Fruit fly (Drosophila melanogaster) whole organism, prepupa: ENCODE measurements around the gene CG5021.
A peak's percentile ranks its signal among the peaks of the same experiment; 100 is the strongest.

Source experiments
- Blimp-1 ChIP-seq: fragments of 200-800 bp; sonication (Bioruptor generic); optimal IDR thresholded peaks from 3 replicates; lab custom pipeline; 2017; ENCODE audit warnings: missing biosample characterization, missing genetic modification characterization, mild to moderate bottlenecking, moderate library complexity, missing genetic modification reagents
- CG10631 ChIP-seq: fragments of 200-800 bp; sonication (Bioruptor generic); optimal IDR thresholded peaks from 2 replicates; lab custom pipeline; 2016; ENCODE audit warnings: missing biosample characterization, missing genetic modification characterization
- CG10669 ChIP-seq: fragments of 200-800 bp; sonication (Bioruptor generic); optimal IDR thresholded peaks from 3 replicates; lab custom pipeline; 2018; ENCODE audit warnings: missing biosample characterization, mild to moderate bottlenecking, missing genetic modification characterization, moderate library complexity
- CG11294 ChIP-seq: fragments of 200-800 bp; sonication (Bioruptor generic); IDR thresholded peaks from 2 replicates; pipeline ENCODE4 v1.3.6; 2022; ENCODE audit warnings: missing biosample characterization, missing genetic modification characterization
- CG1621 ChIP-seq: fragments of 200-800 bp; sonication (Bioruptor generic); optimal IDR thresholded peaks from 3 replicates; lab custom pipeline; 2018; ENCODE audit warnings: missing biosample characterization, mild to moderate bottlenecking, missing genetic modification characterization
- CG3032 ChIP-seq: fragments of 200-800 bp; optimal IDR thresholded peaks from 2 replicates; lab custom pipeline; 2019; ENCODE audit warnings: missing biosample characterization, mild to moderate bottlenecking, missing genetic modification characterization, moderate library complexity
- CG31627 ChIP-seq: fragments of 200-800 bp; sonication (Bioruptor generic); optimal IDR thresholded peaks from 3 replicates; lab custom pipeline; 2016; ENCODE audit warnings: missing biosample characterization, missing genetic modification characterization
- CG32006 ChIP-seq: fragments of 200-800 bp; sonication (Bioruptor generic); optimal IDR thresholded peaks from 3 replicates; lab custom pipeline; 2017; ENCODE audit warnings: missing biosample characterization, mild to moderate bottlenecking, missing genetic modification characterization
- CG34406 ChIP-seq: fragments of 200-800 bp; sonication (Bioruptor generic); optimal IDR thresholded peaks from 3 replicates; lab custom pipeline; 2016; ENCODE audit warnings: missing biosample characterization, missing genetic modification characterization
- CG6163 ChIP-seq: fragments of 200-800 bp; sonication (Bioruptor generic); IDR thresholded peaks from 3 replicates; pipeline ENCODE4 v1.3.6; 2022; ENCODE audit warnings: missing biosample characterization, missing genetic modification characterization
- CG6792 ChIP-seq: fragments of 200-800 bp; sonication (Bioruptor generic); optimal IDR thresholded peaks from 3 replicates; lab custom pipeline; 2016; ENCODE audit warnings: missing biosample characterization, missing genetic modification characterization
- CG6854 ChIP-seq: fragments of 200-800 bp; sonication (Bioruptor generic); optimal IDR thresholded peaks from 2 replicates; lab custom pipeline; 2017; ENCODE audit warnings: missing biosample characterization, mild to moderate bottlenecking, missing genetic modification characterization
- CG8119 ChIP-seq: fragments of 200-800 bp; sonication (Bioruptor generic); IDR thresholded peaks from 3 replicates; pipeline ENCODE4 v1.3.6; 2022; ENCODE audit warnings: missing biosample characterization, missing genetic modification characterization
- CG8319 ChIP-seq: fragments of 200-800 bp; sonication (Bioruptor generic); optimal IDR thresholded peaks from 3 replicates; lab custom pipeline; 2016; ENCODE audit warnings: missing biosample characterization, missing genetic modification characterization
- CG9139 ChIP-seq: fragments of 200-800 bp; sonication (Bioruptor generic); optimal IDR thresholded peaks from 3 replicates; lab custom pipeline; 2017; ENCODE audit warnings: missing biosample characterization, mild to moderate bottlenecking, missing genetic modification characterization
- Eip93F ChIP-seq: fragments of 200-800 bp; sonication (Bioruptor generic); optimal IDR thresholded peaks from 2 replicates; lab custom pipeline; 2016; ENCODE audit warnings: missing biosample characterization, mild to moderate bottlenecking, missing genetic modification characterization
- Ets21C ChIP-seq: fragments of 200-800 bp; sonication (Bioruptor generic); optimal IDR thresholded peaks from 3 replicates; lab custom pipeline; 2016; ENCODE audit warnings: missing biosample characterization, missing genetic modification characterization
- Ets96B ChIP-seq: fragments of 200-800 bp; optimal IDR thresholded peaks from 2 replicates; lab custom pipeline; 2019; ENCODE audit warnings: missing biosample characterization, mild to moderate bottlenecking, missing genetic modification characterization, moderate library complexity
- Gug ChIP-seq: fragments of 200-800 bp; sonication (Bioruptor generic); IDR thresholded peaks from 2 replicates; pipeline ENCODE4 v1.3.6; 2022; ENCODE audit warnings: missing biosample characterization, missing genetic modification characterization
- Hr39 ChIP-seq: fragments of 200-800 bp; sonication (Bioruptor generic); optimal IDR thresholded peaks from 2 replicates; lab custom pipeline; 2016; ENCODE audit warnings: missing biosample characterization, missing genetic modification characterization
- Hr4 ChIP-seq: fragments of 200-800 bp; sonication (Bioruptor generic); optimal IDR thresholded peaks from 3 replicates; lab custom pipeline; 2016; ENCODE audit warnings: missing biosample characterization, missing genetic modification characterization
- Lpt ChIP-seq: fragments of 200-800 bp; sonication (Bioruptor generic); optimal IDR thresholded peaks from 3 replicates; lab custom pipeline; 2016; ENCODE audit warnings: missing biosample characterization, missing genetic modification characterization
- Smox ChIP-seq: fragments of 200-800 bp; sonication (Bioruptor generic); optimal IDR thresholded peaks from 3 replicates; lab custom pipeline; 2016; ENCODE audit warnings: missing biosample characterization, missing genetic modification characterization
- Sox14 ChIP-seq: fragments of 200-800 bp; sonication (Bioruptor generic); optimal IDR thresholded peaks from 3 replicates; lab custom pipeline; 2016; ENCODE audit warnings: missing biosample characterization, missing genetic modification characterization
- Sox15 ChIP-seq: fragments of 200-800 bp; sonication (Bioruptor generic); optimal IDR thresholded peaks from 3 replicates; lab custom pipeline; 2016; ENCODE audit warnings: missing biosample characterization, missing genetic modification characterization
- achi ChIP-seq: fragments of 200-800 bp; sonication (Bioruptor generic); optimal IDR thresholded peaks from 3 replicates; lab custom pipeline; 2016; ENCODE audit warnings: missing biosample characterization, missing genetic modification characterization
- cyc ChIP-seq: fragments of 200-800 bp; sonication (Bioruptor generic); optimal IDR thresholded peaks from 3 replicates; lab custom pipeline; 2016; ENCODE audit warnings: missing biosample characterization, missing genetic modification characterization
- dac ChIP-seq: fragments of 200-800 bp; sonication (Bioruptor generic); optimal IDR thresholded peaks from 2 replicates; lab custom pipeline; 2017; ENCODE audit warnings: missing biosample characterization, mild to moderate bottlenecking, missing genetic modification characterization
- eg ChIP-seq: fragments of 200-800 bp; sonication (Bioruptor generic); IDR thresholded peaks from 3 replicates; pipeline ENCODE4 v1.3.6; 2022; ENCODE audit warnings: missing biosample characterization, missing genetic modification characterization
- esn ChIP-seq: fragments of 200-800 bp; sonication (Bioruptor generic); optimal IDR thresholded peaks from 2 replicates; lab custom pipeline; 2016; ENCODE audit warnings: missing biosample characterization, mild to moderate bottlenecking, missing genetic modification characterization, moderate library complexity
- fd59A ChIP-seq: fragments of 200-800 bp; sonication (Bioruptor generic); optimal IDR thresholded peaks from 2 replicates; lab custom pipeline; 2017; ENCODE audit warnings: missing biosample characterization, mild to moderate bottlenecking, missing genetic modification characterization, missing genetic modification reagents
- fd85E ChIP-seq: fragments of 200-800 bp; sonication (Bioruptor generic); optimal IDR thresholded peaks from 3 replicates; lab custom pipeline; 2016; ENCODE audit warnings: missing biosample characterization, missing genetic modification characterization
- fkh ChIP-seq: fragments of 200-800 bp; sonication (Bioruptor generic); optimal IDR thresholded peaks from 3 replicates; lab custom pipeline; 2017; ENCODE audit warnings: missing biosample characterization, mild to moderate bottlenecking, missing genetic modification characterization, moderate library complexity
- lz ChIP-seq: fragments of 200-800 bp; sonication (Bioruptor generic); optimal IDR thresholded peaks from 3 replicates; lab custom pipeline; 2016; ENCODE audit warnings: missing biosample characterization, missing genetic modification characterization
- pdm3 ChIP-seq: fragments of 200-800 bp; sonication (Bioruptor generic); optimal IDR thresholded peaks from 3 replicates; lab custom pipeline; 2016; ENCODE audit warnings: missing biosample characterization, missing genetic modification characterization
- salr ChIP-seq, 2 experiments: fragments of 200-800 bp; sonication (Bioruptor generic); optimal IDR thresholded peaks; 3 replicates each; lab custom pipeline; 2016 to 2018; ENCODE audit warnings: missing biosample characterization in 2 of 2, missing genetic modification characterization in 2 of 2, mild to moderate bottlenecking in 1 of 2
- ss ChIP-seq, 2 experiments: fragments of 200-800 bp; sonication (Bioruptor generic); optimal IDR thresholded peaks; 2 replicates in 1 of 2; 3 replicates in 1 of 2; lab custom pipeline; 2017 to 2018; ENCODE audit warnings: mild to moderate bottlenecking in 2 of 2, missing biosample characterization in 2 of 2, missing genetic modification characterization in 2 of 2, moderate library complexity in 1 of 2
- svp ChIP-seq: fragments of 200-800 bp; sonication (Bioruptor generic); peaks from one replicate; lab custom pipeline; 2016; ENCODE audit warnings: missing biosample characterization, missing genetic modification characterization
- topi ChIP-seq: fragments of 200-800 bp; sonication (Bioruptor generic); optimal IDR thresholded peaks from 3 replicates; lab custom pipeline; 2016; ENCODE audit warnings: missing biosample characterization, missing genetic modification characterization
- vri ChIP-seq: fragments of 200-800 bp; sonication (Bioruptor generic); optimal IDR thresholded peaks from 3 replicates; lab custom pipeline; 2016; ENCODE audit warnings: missing biosample characterization, mild to moderate bottlenecking, missing genetic modification characterization

Gene CG5021

DNA sequence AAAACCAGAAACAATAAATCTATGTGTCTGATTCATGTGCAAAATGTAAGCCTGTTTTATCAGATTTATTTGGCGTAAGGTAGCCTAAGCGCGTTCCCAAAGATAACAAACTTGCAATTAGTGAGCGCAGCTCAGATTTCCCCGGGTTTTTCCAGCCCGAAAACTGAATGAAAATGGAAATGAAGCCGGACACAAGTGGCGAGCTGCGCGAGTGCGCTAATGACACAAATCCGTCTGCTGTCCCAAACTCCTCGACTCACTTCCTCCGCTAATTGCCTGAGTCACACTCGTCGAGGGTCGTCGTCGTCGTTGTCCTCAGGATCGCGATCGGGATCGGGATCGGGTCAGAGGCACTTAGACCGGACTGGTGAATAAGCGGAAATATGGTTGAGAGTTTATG is 35.9 kb downstream of the CG5021 start:
- TF ChIP-seq CG3032 (tag; lab: Kevin White, UChicago) = no peak
- TF ChIP-seq CG32006 (GFP tag; lab: Kevin White, UChicago) = no peak
- no peak for TF ChIP-seq salr (GFP tag; optimal IDR thresholded peaks at IDR 0.05; lab: Kevin White, UChicago)
- TF ChIP-seq Smox (GFP tag; lab: Kevin White, UChicago) = no peak
- no peak for TF ChIP-seq Blimp-1 (GFP tag; lab: Kevin White, UChicago)
- no peak for TF ChIP-seq CG10669 (GFP tag; lab: Kevin White, UChicago)
- no peak for TF ChIP-seq fd59A
- TF ChIP-seq CG6792 (GFP tag; lab: Kevin White, UChicago) = no peak
- TF ChIP-seq CG34406 (GFP tag; lab: Kevin White, UChicago) = no peak
- TF ChIP-seq lz = no peak
- TF ChIP-seq vri (GFP tag; lab: Kevin White, UChicago) = no peak
- TF ChIP-seq Gug = no peak

dm6 chr3L:9003369-9003768 is 36.7 kb downstream of the CG5021 start:
- TF ChIP-seq Ets96B = no peak
- no peak for TF ChIP-seq Sox15 (GFP tag; lab: Kevin White, UChicago)
- no peak for TF ChIP-seq Ets21C (GFP tag; lab: Kevin White, UChicago)
- TF ChIP-seq esn (GFP tag; lab: Kevin White, UChicago) = no peak
- no peak for TF ChIP-seq Eip93F (GFP tag; lab: Kevin White, UChicago)

DNA sequence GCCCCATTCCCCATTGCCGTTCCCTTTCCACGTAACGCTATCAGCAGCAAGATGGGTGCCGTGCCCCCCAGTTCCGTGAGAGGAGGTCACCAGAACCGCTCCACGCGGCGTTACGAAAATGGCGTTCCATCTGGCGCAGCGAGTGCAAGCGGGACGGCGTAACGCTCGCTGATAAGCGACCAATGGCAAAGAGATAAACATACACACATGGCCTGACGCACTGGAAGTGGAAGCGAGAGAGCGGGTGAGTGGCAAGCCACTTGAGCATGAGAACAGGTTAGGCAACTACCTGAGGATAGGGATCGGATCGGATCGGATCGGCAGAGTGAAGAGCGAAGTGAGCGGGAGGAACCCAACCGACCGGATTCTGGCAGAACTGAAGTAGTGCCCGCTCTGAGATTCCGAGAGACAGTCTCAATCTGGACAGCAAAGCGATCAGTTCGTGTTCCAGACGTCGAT is 38.2 kb downstream of the CG5021 start, which contains the start of gene Doc3:
Gene Doc3, plus strand, starts transcription at position 409 of the 459 bp plus-strand sequence.
- TF ChIP-seq CG8319 (GFP tag; lab: Kevin White, UChicago) (peak; percentile 99), CG1621 (tag; lab: Kevin White, UChicago) (peak; percentile 3), CG8119 (GFP tag; lab: Robert Waterston, UW) (no peak), CG34406 (GFP tag; lab: Kevin White, UChicago) (no peak), ss (GFP tag; optimal IDR thresholded peaks at IDR 0.05; lab: Kevin White, UChicago) (peak in 1 of 2 experiments; percentile 60), CG11294 (GFP tag; lab: Robert Waterston, UW) (no peak), Hr4 (GFP tag; lab: Kevin White, UChicago) (no peak), Blimp-1 (GFP tag; lab: Kevin White, UChicago) (no peak), fkh (GFP tag; lab: Kevin White, UChicago) (peak; percentile 43), Ets96B (no peak), CG6854 (GFP tag; lab: Kevin White, UChicago) (peak; percentile 93), CG10631 (no peak), CG3032 (tag; lab: Kevin White, UChicago) (no peak), Eip93F (GFP tag; lab: Kevin White, UChicago) (no peak), eg (GFP tag; lab: Robert Waterston, UW) (no peak), Sox14 (GFP tag; lab: Kevin White, UChicago) (no peak), Gug (no peak), topi (no peak), svp (GFP tag; lab: Kevin White, UChicago) (peak; percentile 98), Hr39 (GFP tag; lab: Kevin White, UChicago) (no peak), salr (GFP tag; optimal IDR thresholded peaks at IDR 0.05; lab: Kevin White, UChicago) (no peak), CG6163 (GFP tag; lab: Robert Waterston, UW) (peak; percentile 52; the same call in 1 of the 3 replicates), fd85E (GFP tag; lab: Kevin White, UChicago) (no peak)

- TF ChIP-seq Hr39 (GFP tag; lab: Kevin White, UChicago) = no peak
- TF ChIP-seq cyc (GFP tag; lab: Kevin White, UChicago) = no peak
- no peak for TF ChIP-seq CG31627
- no peak for TF ChIP-seq Sox15 (GFP tag; lab: Kevin White, UChicago)
- no peak for TF ChIP-seq salr (GFP tag; optimal IDR thresholded peaks at IDR 0.05; lab: Kevin White, UChicago)
- TF ChIP-seq Blimp-1 (GFP tag; lab: Kevin White, UChicago) = no peak
- TF ChIP-seq Gug = no peak
- no peak for TF ChIP-seq Lpt (GFP tag; lab: Kevin White, UChicago)
- no peak for TF ChIP-seq dac (GFP tag; lab: Kevin White, UChicago)
- no peak for TF ChIP-seq CG3032 (tag; lab: Kevin White, UChicago)
- no peak for TF ChIP-seq CG8319 (GFP tag; lab: Kevin White, UChicago)
- no peak for TF ChIP-seq pdm3 (GFP tag; lab: Kevin White, UChicago)
- TF ChIP-seq achi = no peak
- no peak for TF ChIP-seq CG9139 (GFP tag; lab: Kevin White, UChicago)
- TF ChIP-seq, all 60 proteins: peak for 0
Observed at dm6 chr3L:9009738-9010137, 43.1 kb downstream of the CG5021 start, which contains the start of gene CG5194. Gene CG5194, minus strand, starts transcription at chr3L:9009838.
